In the genomic region with DNA sequence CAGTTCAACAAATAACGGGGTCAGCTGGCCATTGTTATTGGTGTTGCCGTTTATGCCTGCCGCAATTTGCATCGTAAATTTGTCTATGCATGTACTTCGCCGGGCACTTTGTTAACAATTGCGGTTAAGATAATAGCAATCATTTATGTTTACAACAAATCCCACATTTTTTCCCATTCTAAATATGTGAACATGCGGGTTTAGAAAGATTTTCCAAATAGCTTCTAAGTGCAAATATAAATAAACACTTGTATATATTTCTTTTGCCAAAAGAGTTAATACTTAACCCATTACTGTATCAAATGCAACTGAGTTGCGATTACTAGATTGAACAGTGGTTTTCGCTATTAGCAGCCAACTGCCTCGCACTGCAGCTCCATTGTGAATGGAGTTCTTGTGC, we compare ENCODE assay signal across 1 fruit fly cellular context.
TF ChIP-seq lines count a peak whose summit lies in the region.

No protein-coding gene starts in this region.

TF ChIP-seq in whole organism, embryonic, 481 proteins besides CTCF, POLR2A, EP300 and RAD21 (continued from another document):
- TF ChIP-seq Xrp1 (GFP tag; IDR thresholded peaks at IDR 0.05; lab: Robert Waterston, UW) (no peak), CG17829 (tag; optimal IDR thresholded peaks at IDR 0.05; lab: Kevin White, UChicago) (no peak)
